Fruit fly (Drosophila melanogaster) whole organism, wandering third instar larva: Measurements from ENCODE around the gene St2.

Experiments used
- Abd-B ChIP-seq: fragments of >200 bp; optimal IDR thresholded peaks from 2 replicates; lab custom pipeline; 2017; ENCODE audit warnings: missing biosample characterization, missing genetic modification characterization
- CG32264 ChIP-seq: fragments of 200-800 bp; sonication (Bioruptor generic); optimal IDR thresholded peaks from 2 replicates; lab custom pipeline; 2016; ENCODE audit warnings: missing biosample characterization, missing genetic modification characterization
- CG9705 ChIP-seq: fragments of 200-800 bp; sonication (Bioruptor generic); optimal IDR thresholded peaks from 2 replicates; lab custom pipeline; 2018; ENCODE audit warnings: missing biosample characterization, mild to moderate bottlenecking, missing genetic modification characterization
- CrebA ChIP-seq: fragments of 200-800 bp; sonication (Bioruptor generic); optimal IDR thresholded peaks from 2 replicates; lab custom pipeline; 2016; ENCODE audit warnings: missing biosample characterization, mild to moderate bottlenecking, missing genetic modification characterization, borderline replicate concordance
- Dfd ChIP-seq: fragments of >200 bp; optimal IDR thresholded peaks from 2 replicates; lab custom pipeline; 2017; ENCODE audit warnings: missing biosample characterization, missing genetic modification characterization
- Dif ChIP-seq: fragments of 200-275, 200-300 bp; sonication (Bioruptor generic); optimal IDR thresholded peaks from 2 replicates; lab custom pipeline; 2018; ENCODE audit warnings: missing biosample characterization, missing genetic modification characterization; ENCODE audit not compliant: partially characterized antibody
- GATAd ChIP-seq: sonication (Bioruptor generic); optimal IDR thresholded peaks from 2 replicates; lab custom pipeline; 2016; ENCODE audit warnings: missing biosample characterization, missing genetic modification characterization
- HLH106 ChIP-seq: fragments of 200-800 bp; optimal IDR thresholded peaks from 3 replicates; lab custom pipeline; 2019; ENCODE audit warnings: missing biosample characterization, mild to moderate bottlenecking, missing genetic modification characterization, moderate library complexity
- Hnf4 ChIP-seq: fragments of 200-800 bp; sonication (Bioruptor generic); optimal IDR thresholded peaks from 2 replicates; lab custom pipeline; 2016; ENCODE audit warnings: missing biosample characterization, mild to moderate bottlenecking, missing genetic modification characterization
- Hr78 ChIP-seq: fragments of >200 bp; optimal IDR thresholded peaks from 2 replicates; lab custom pipeline; 2017; ENCODE audit warnings: missing biosample characterization, missing genetic modification characterization
- Hr83 ChIP-seq: fragments of 200-300 bp; sonication (Bioruptor generic); optimal IDR thresholded peaks from 2 replicates; lab custom pipeline; 2016; ENCODE audit warnings: missing biosample characterization, mild to moderate bottlenecking, missing genetic modification characterization, moderate library complexity; ENCODE audit not compliant: poor library complexity, severe bottlenecking
- Jra ChIP-seq: sonication (Bioruptor generic); optimal IDR thresholded peaks from 2 replicates; lab custom pipeline; 2016; ENCODE audit warnings: missing biosample characterization, missing genetic modification characterization
- Mio ChIP-seq: sonication (Bioruptor generic); optimal IDR thresholded peaks from 2 replicates; lab custom pipeline; 2016; ENCODE audit warnings: missing biosample characterization, missing genetic modification characterization
- Myc ChIP-seq: fragments of >200 bp; optimal IDR thresholded peaks from 2 replicates; lab custom pipeline; 2017
- N ChIP-seq: fragments of >200 bp; optimal IDR thresholded peaks from 2 replicates; lab custom pipeline; 2018; ENCODE audit warnings: missing biosample characterization, missing external identifiers, missing genetic modification characterization
- OdsH ChIP-seq: fragments of 200-800 bp; sonication (Bioruptor generic); optimal IDR thresholded peaks from 2 replicates; lab custom pipeline; 2016; ENCODE audit warnings: missing biosample characterization, mild to moderate bottlenecking, missing genetic modification characterization
- Rel ChIP-seq, 2 experiments: fragments of 200-800 bp; sonication (Bioruptor generic) in 1 of 2; optimal IDR thresholded peaks; 2 replicates in 1 of 2; 3 replicates in 1 of 2; lab custom pipeline; 2016 to 2019; ENCODE audit warnings: mild to moderate bottlenecking in 2 of 2, missing biosample characterization in 2 of 2, missing genetic modification characterization in 2 of 2, moderate library complexity in 1 of 2
- Sp1 ChIP-seq: fragments of 200-800 bp; sonication (Bioruptor generic); optimal IDR thresholded peaks from 3 replicates; lab custom pipeline; 2019; ENCODE audit warnings: missing biosample characterization, mild to moderate bottlenecking, missing genetic modification characterization, moderate library complexity
- Vsx2 ChIP-seq: fragments of 200-300, 225-300 bp; sonication (Bioruptor generic); optimal IDR thresholded peaks from 2 replicates; lab custom pipeline; 2018; ENCODE audit warnings: missing biosample characterization, missing genetic modification characterization; ENCODE audit not compliant: partially characterized antibody
- br ChIP-seq: fragments of 200-800 bp; sonication (Bioruptor generic); optimal IDR thresholded peaks from 2 replicates; lab custom pipeline; 2016; ENCODE audit warnings: missing biosample characterization, missing genetic modification characterization
- brk ChIP-seq: fragments of 200-800 bp; sonication (Bioruptor generic); optimal IDR thresholded peaks from 2 replicates; lab custom pipeline; 2016; ENCODE audit warnings: missing biosample characterization, mild to moderate bottlenecking, missing genetic modification characterization
- dl ChIP-seq, 2 experiments: fragments of 175-275, 200-275 bp in 1 of 2; fragments of 200-275 bp in 1 of 2; sonication (Bioruptor generic); optimal IDR thresholded peaks; lab custom pipeline; 2018; ENCODE audit warnings: mild to moderate bottlenecking in 2 of 2, missing biosample characterization in 2 of 2, missing genetic modification characterization in 2 of 2, moderate library complexity in 2 of 2; ENCODE audit not compliant: partially characterized antibody in 2 of 2, insufficient read depth in 1 of 2
- dmrt93B ChIP-seq: fragments of 200-800 bp; sonication (Bioruptor generic); optimal IDR thresholded peaks from 2 replicates; lab custom pipeline; 2018; ENCODE audit warnings: missing biosample characterization, mild to moderate bottlenecking, missing genetic modification characterization
- dsf ChIP-seq: sonication (Bioruptor generic); optimal IDR thresholded peaks from 2 replicates; lab custom pipeline; 2016; ENCODE audit warnings: missing biosample characterization, missing genetic modification characterization, borderline replicate concordance
- ey ChIP-seq: fragments of 200-800 bp; sonication (Bioruptor generic); optimal IDR thresholded peaks from 2 replicates; lab custom pipeline; 2016; ENCODE audit warnings: missing biosample characterization, missing genetic modification characterization
- foxo ChIP-seq, 2 experiments: fragments of 200-800 bp; sonication (Bioruptor generic); optimal IDR thresholded peaks; 2 replicates in 1 of 2; 3 replicates in 1 of 2; lab custom pipeline; 2016 to 2017; ENCODE audit warnings: missing biosample characterization in 2 of 2, missing genetic modification characterization in 2 of 2
- fru ChIP-seq: fragments of 200-800 bp; sonication (Bioruptor generic); optimal IDR thresholded peaks from 3 replicates; lab custom pipeline; 2016; ENCODE audit warnings: missing biosample characterization, mild to moderate bottlenecking, missing genetic modification characterization
- h ChIP-seq: fragments of 200-800 bp; sonication (Bioruptor generic); optimal IDR thresholded peaks from 3 replicates; lab custom pipeline; 2016; ENCODE audit warnings: missing biosample characterization, mild to moderate bottlenecking, missing genetic modification characterization
- jim ChIP-seq: fragments of 175-275, 200-325 bp; sonication (Bioruptor generic); optimal IDR thresholded peaks from 2 replicates; lab custom pipeline; 2016; ENCODE audit warnings: missing biosample characterization, mild to moderate bottlenecking, missing genetic modification characterization
- lola ChIP-seq: fragments of >200 bp; optimal IDR thresholded peaks from 2 replicates; lab custom pipeline; 2017; ENCODE audit warnings: missing biosample characterization, missing genetic modification characterization
- pan ChIP-seq: fragments of >200 bp; optimal IDR thresholded peaks from 2 replicates; lab custom pipeline; 2017
- psq ChIP-seq: fragments of 200-800 bp; sonication (Bioruptor generic); optimal IDR thresholded peaks from 3 replicates; lab custom pipeline; 2017; ENCODE audit warnings: missing biosample characterization, mild to moderate bottlenecking, missing genetic modification characterization, moderate library complexity
- rgr ChIP-seq: fragments of 200-800 bp; sonication (Bioruptor generic); optimal IDR thresholded peaks from 3 replicates; lab custom pipeline; 2016; ENCODE audit warnings: missing biosample characterization, mild to moderate bottlenecking, missing genetic modification characterization
- sage ChIP-seq: fragments of 200-800 bp; sonication (Bioruptor generic); optimal IDR thresholded peaks from 2 replicates; lab custom pipeline; 2016; ENCODE audit warnings: missing biosample characterization, mild to moderate bottlenecking, missing genetic modification characterization
- sv ChIP-seq: fragments of 200-800 bp; sonication (Bioruptor generic); optimal IDR thresholded peaks from 3 replicates; lab custom pipeline; 2016; ENCODE audit warnings: missing biosample characterization, missing genetic modification characterization
- tai ChIP-seq: sonication (Bioruptor generic); optimal IDR thresholded peaks from 2 replicates; lab custom pipeline; 2016; ENCODE audit warnings: missing biosample characterization, missing genetic modification characterization
- usp ChIP-seq: fragments of >200 bp; optimal IDR thresholded peaks from 2 replicates; lab custom pipeline; 2017; ENCODE audit warnings: missing biosample characterization, missing genetic modification characterization
- woc ChIP-seq: sonication (Bioruptor generic); optimal IDR thresholded peaks from 2 replicates; lab custom pipeline; 2016; ENCODE audit warnings: missing biosample characterization, mild to moderate bottlenecking, missing genetic modification characterization

The St2 gene

DNA sequence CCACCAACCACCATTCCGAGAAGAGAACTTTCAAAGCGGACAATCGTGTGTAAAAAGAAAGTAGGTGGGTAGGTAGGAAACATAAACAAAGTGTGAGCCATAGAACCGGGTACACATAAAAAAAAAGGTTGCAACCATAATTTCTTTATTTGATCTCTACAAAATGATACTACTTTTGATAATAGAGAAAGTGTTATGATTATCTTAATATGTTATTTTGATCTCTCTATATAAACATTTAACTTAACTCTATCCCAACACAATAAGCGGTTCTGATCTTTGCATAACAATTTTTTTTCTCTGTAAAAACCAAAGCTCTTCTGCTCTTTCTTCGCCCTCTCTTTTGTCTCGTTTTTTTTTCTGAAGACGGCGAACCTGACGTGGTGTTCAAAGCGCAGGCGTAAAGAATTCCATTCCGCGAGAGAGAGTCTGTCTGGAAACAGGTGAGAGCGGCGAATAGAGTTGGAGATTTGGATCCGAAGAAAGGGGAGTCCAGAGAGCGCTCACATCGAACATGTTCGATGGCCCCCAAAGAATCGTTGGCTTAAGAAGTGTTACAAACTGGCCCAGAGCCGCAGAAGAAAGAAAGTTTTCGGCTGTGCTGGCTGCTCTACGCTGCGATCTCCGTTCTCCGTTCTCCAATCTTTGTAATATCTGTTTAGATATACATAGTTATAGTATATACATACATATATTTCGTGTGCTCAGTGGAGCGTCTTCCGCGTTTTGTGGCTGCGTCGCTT, 4.6 kb upstream of the St2 start:
- peak; percentile 23 for TF ChIP-seq dsf (GFP tag; lab: Kevin White, UChicago)
- peak; percentile 92 for TF ChIP-seq fru
- peak; percentile 90 for TF ChIP-seq woc
- peak; percentile 83 for TF ChIP-seq Jra (GFP tag; lab: Kevin White, UChicago)
- no peak for TF ChIP-seq pan (lab: Kevin White, UChicago)
- TF ChIP-seq sv (GFP tag; lab: Kevin White, UChicago), result peak; percentile 9
- TF ChIP-seq sage (GFP tag; lab: Kevin White, UChicago), result peak; percentile 64
- TF ChIP-seq GATAd (GFP tag; lab: Kevin White, UChicago), result peak; percentile 5
- peak; percentile 86 for TF ChIP-seq rgr (GFP tag; lab: Kevin White, UChicago)
- TF ChIP-seq ey, result peak; percentile 85
- TF ChIP-seq CrebA (GFP tag; lab: Kevin White, UChicago), result no peak
- peak in 1 of 2 experiments; percentile 51 for TF ChIP-seq dl (GFP tag; optimal IDR thresholded peaks at IDR 0.05; lab: Kevin White, UChicago; ENCODE audit: insufficient read depth in 1 of 2, partially characterized antibody in 2 of 2)
- TF ChIP-seq Rel (GFP tag; optimal IDR thresholded peaks at IDR 0.05; lab: Kevin White, UChicago), result no peak
- TF ChIP-seq Rel (tag; optimal IDR thresholded peaks at IDR 0.05; lab: Kevin White, UChicago), result peak; percentile 46
- peak; percentile 89 for TF ChIP-seq br (GFP tag; lab: Kevin White, UChicago)
- TF ChIP-seq Sp1 (GFP tag; lab: Kevin White, UChicago), result peak; percentile 93
- TF ChIP-seq brk (GFP tag; lab: Kevin White, UChicago), result peak; percentile 78
- peak; percentile 22 to 88 for TF ChIP-seq foxo (GFP tag; optimal IDR thresholded peaks at IDR 0.05; lab: Kevin White, UChicago)
- TF ChIP-seq Mio (GFP tag; lab: Kevin White, UChicago), result no peak
- no peak for TF ChIP-seq Dfd (GFP tag; lab: Kevin White, UChicago)
- TF ChIP-seq N (GFP tag; lab: Kevin White, UChicago), result no peak
- peak; percentile 66 for TF ChIP-seq dmrt93B (GFP tag; lab: Kevin White, UChicago)
- peak; percentile 73 for TF ChIP-seq CG9705 (GFP tag; lab: Kevin White, UChicago)
- TF ChIP-seq psq (GFP tag; lab: Kevin White, UChicago), result peak; percentile 96
- no peak for TF ChIP-seq Abd-B (GFP tag; lab: Kevin White, UChicago)
- peak; percentile 90 for TF ChIP-seq OdsH (GFP tag; lab: Kevin White, UChicago)
- no peak for TF ChIP-seq tai (GFP tag; lab: Kevin White, UChicago)
- TF ChIP-seq Dif, result peak; percentile 43
- TF ChIP-seq Myc (lab: Kevin White, UChicago), result no peak
- TF ChIP-seq h (GFP tag; lab: Kevin White, UChicago), result peak; percentile 92
- no peak for TF ChIP-seq jim (GFP tag; lab: Kevin White, UChicago)
- TF ChIP-seq Vsx2, result no peak
- no peak for TF ChIP-seq Hr83 (GFP tag; lab: Kevin White, UChicago)
- TF ChIP-seq CG32264 (GFP tag; lab: Kevin White, UChicago), result peak; percentile 60
- TF ChIP-seq lola (GFP tag; lab: Kevin White, UChicago), result no peak
- TF ChIP-seq HLH106, result peak; percentile 86
- peak; percentile 78 for TF ChIP-seq Hnf4 (GFP tag; lab: Kevin White, UChicago)
- TF ChIP-seq Hr78 (GFP tag; lab: Kevin White, UChicago), result no peak
- no peak for TF ChIP-seq usp (GFP tag; lab: Kevin White, UChicago)

DNA sequence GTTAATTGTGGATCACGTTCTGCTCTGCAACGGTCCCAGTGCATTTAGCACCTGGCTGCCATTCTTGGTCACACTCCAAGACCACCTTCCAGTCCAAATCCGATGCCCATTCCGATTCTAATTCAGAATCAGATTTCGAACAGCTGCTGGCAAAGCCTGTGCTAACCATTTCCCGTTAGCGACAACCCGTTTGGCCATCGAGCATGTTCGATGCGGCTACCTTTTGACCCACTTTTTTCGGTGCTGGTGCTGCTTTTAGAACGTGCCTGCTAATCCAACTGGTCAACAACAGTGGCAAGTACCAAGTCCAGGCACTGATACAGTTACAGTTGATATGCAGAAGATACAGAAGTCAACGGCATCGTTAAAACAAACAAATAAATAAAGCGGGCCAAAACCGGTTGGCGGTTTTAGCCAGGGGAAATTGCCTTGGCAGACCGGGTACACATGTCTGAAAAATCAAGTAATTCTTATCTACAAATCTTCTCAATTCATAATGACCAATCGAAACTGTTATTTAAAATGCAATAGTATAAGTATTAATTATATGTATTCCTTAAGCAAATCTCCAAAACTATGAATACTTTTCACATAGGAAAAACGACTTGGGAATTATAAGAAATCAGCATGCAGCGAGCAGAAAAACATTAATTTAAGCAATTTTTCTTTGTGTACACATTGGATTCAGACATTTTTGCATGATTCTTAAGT, 2.5 kb upstream of the St2 start:
- TF ChIP-seq Vsx2, result peak; percentile 27
- TF ChIP-seq pan (lab: Kevin White, UChicago), result no peak
- peak; percentile 32 for TF ChIP-seq HLH106
- TF ChIP-seq CG32264 (GFP tag; lab: Kevin White, UChicago), result no peak
- TF ChIP-seq psq (GFP tag; lab: Kevin White, UChicago), result no peak
- TF ChIP-seq Myc (lab: Kevin White, UChicago), result no peak
- no peak for TF ChIP-seq dl (GFP tag; optimal IDR thresholded peaks at IDR 0.05; lab: Kevin White, UChicago; ENCODE audit: insufficient read depth in 1 of 2, partially characterized antibody in 2 of 2)
- no peak for TF ChIP-seq ey
- TF ChIP-seq Sp1 (GFP tag; lab: Kevin White, UChicago), result peak; percentile 26
- TF ChIP-seq foxo (GFP tag; optimal IDR thresholded peaks at IDR 0.05; lab: Kevin White, UChicago), result peak in 1 of 2 experiments; percentile 5
- TF ChIP-seq sv (GFP tag; lab: Kevin White, UChicago), result no peak
- TF ChIP-seq dsf (GFP tag; lab: Kevin White, UChicago), result no peak
- no peak for TF ChIP-seq brk (GFP tag; lab: Kevin White, UChicago)
- no peak for TF ChIP-seq dmrt93B (GFP tag; lab: Kevin White, UChicago)
- peak; percentile 16 for TF ChIP-seq woc
- no peak for TF ChIP-seq Dfd (GFP tag; lab: Kevin White, UChicago)
- peak; percentile 26 for TF ChIP-seq h (GFP tag; lab: Kevin White, UChicago)
- no peak for TF ChIP-seq Mio (GFP tag; lab: Kevin White, UChicago)
- peak; percentile 25 for TF ChIP-seq fru
- TF ChIP-seq br (GFP tag; lab: Kevin White, UChicago), result no peak
